Worm (Caenorhabditis elegans): ENCODE measurements around the gene C35A5.11.

DNA sequence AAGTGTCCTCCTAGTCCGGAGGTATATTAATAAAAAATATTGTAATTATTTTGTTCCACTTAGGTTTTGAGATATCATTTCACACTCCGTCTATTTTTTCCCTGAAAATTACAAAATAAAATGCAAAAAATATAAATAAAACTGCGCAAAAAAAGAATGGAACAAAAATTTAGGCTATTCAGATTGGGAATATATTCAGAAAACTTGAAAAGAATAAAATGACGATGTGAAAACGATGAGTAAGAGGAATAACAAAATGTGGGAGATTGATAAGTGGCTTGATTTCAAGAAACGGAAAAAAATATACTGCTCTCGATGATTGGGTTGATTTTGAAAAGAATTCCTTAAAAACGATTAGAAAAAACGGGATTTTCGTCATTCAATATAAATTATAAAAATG, 11.4 kb upstream of the C35A5.11 start, which contains the start of gene dmsr-8:
- TF ChIP-seq D2030.7 (GFP tag; IDR thresholded peaks at IDR 0.05) (no peak), K12H6.12 (tag; optimal IDR thresholded peaks at IDR 0.05) (no peak), ztf-6 (GFP tag; IDR thresholded peaks at IDR 0.05) (no peak), F55B11.4 (tag; optimal IDR thresholded peaks at IDR 0.05; ENCODE audit: borderline replicate concordance, insufficient read depth) (no peak), dox-1 (GFP tag; IDR thresholded peaks at IDR 0.05) (no peak), ztf-25 (GFP tag; IDR thresholded peaks at IDR 0.05) (no peak), lin-26 (GFP tag; IDR thresholded peaks at IDR 0.05) (no peak), tbp1 (GFP tag; optimal IDR thresholded peaks at IDR 0.05) (no peak), sptf-2 (GFP tag; optimal IDR thresholded peaks at IDR 0.05) (no peak)

Data from whole organism, young adult.